Fruit fly (Drosophila melanogaster) whole organism, prepupa: ENCODE measurements around the gene CG43064.

Experiments used
- CG6808 ChIP-seq: fragments of 200-800 bp; sonication (Bioruptor generic); optimal IDR thresholded peaks from 3 replicates; lab custom pipeline; 2017; ENCODE audit warnings: missing biosample characterization, missing genetic modification characterization, mild to moderate bottlenecking, moderate library complexity, missing genetic modification reagents
- eg ChIP-seq: fragments of 200-800 bp; sonication (Bioruptor generic); IDR thresholded peaks from 3 replicates; pipeline ENCODE4 v1.3.6; 2022; ENCODE audit warnings: missing biosample characterization, missing genetic modification characterization

DNA sequence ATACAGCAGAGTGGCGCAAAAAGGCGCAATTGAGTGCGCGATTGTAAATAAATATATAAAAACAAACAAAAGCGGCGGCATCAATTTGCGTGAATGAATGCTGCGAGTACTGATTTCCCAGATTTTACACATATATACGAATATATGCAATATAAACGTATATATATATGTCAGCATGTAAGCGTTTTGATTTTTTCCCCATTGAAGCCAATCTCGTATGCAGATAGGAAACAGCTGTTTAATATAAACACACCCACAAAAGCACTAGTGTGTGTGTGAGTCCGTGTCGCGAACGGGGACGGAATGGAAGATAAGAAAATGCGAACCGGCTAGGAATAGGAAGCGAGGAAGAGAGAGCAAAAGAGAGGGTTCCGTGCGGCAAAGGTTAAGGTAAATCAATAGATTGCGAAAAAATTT lies 47.6 kb downstream of the CG43064 start:
- TF ChIP-seq eg (GFP tag; lab: Robert Waterston, UW): no peak
- TF ChIP-seq CG6808 (GFP tag; lab: Kevin White, UChicago): no peak
